Fruit fly (Drosophila melanogaster) whole organism, embryonic: ENCODE data around the gene CG5376.

Experiments
- Adf1 ChIP-seq: fragments of 200-800 bp; sonication (Bioruptor generic); IDR thresholded peaks from 2 replicates; pipeline ENCODE4 v1.3.6; 2022; ENCODE audit warnings: missing biosample characterization, missing genetic modification characterization
- Asciz ChIP-seq: fragments of 200-800 bp; sonication (Bioruptor generic); optimal IDR thresholded peaks from 2 replicates; lab custom pipeline; 2017; ENCODE audit warnings: missing biosample characterization, mild to moderate bottlenecking, missing genetic modification characterization, missing genetic modification reagents
- Awh ChIP-seq: fragments of 200-800 bp; sonication (Bioruptor generic); IDR thresholded peaks from 2 replicates; pipeline ENCODE4, ENCODE4 v1.3.6; 2022; ENCODE audit warnings: missing biosample characterization, missing genetic modification characterization
- B-H2 ChIP-seq: fragments of 200-800 bp; sonication (Bioruptor generic); optimal IDR thresholded peaks from 2 replicates; lab custom pipeline; 2018; ENCODE audit warnings: missing biosample characterization, mild to moderate bottlenecking, missing genetic modification characterization
- CG10565 ChIP-seq: fragments of 200-800 bp; sonication (Bioruptor generic); optimal IDR thresholded peaks from 3 replicates; lab custom pipeline; 2016; ENCODE audit warnings: missing biosample characterization, mild to moderate bottlenecking, missing genetic modification characterization
- CG11696 ChIP-seq: fragments of 200-800 bp; sonication (Bioruptor generic); IDR thresholded peaks from 2 replicates; pipeline ENCODE4 v1.3.6; 2022; ENCODE audit warnings: missing biosample characterization, missing genetic modification characterization
- CG1233 ChIP-seq: fragments of 200-800 bp; sonication (Bioruptor generic); optimal IDR thresholded peaks from 4 replicates; lab custom pipeline; 2018; ENCODE audit warnings: missing biosample characterization, mild to moderate bottlenecking, missing genetic modification characterization
- CG12769 ChIP-seq: fragments of 200-800 bp; sonication (Bioruptor generic); optimal IDR thresholded peaks from 2 replicates; lab custom pipeline; 2019; ENCODE audit warnings: missing biosample characterization, mild to moderate bottlenecking, missing genetic modification characterization, moderate library complexity
- CG14050 ChIP-seq: fragments of 200-800 bp; sonication (Bioruptor generic); IDR thresholded peaks from 3 replicates; pipeline ENCODE4 v1.3.6; 2022; ENCODE audit warnings: missing biosample characterization, missing genetic modification characterization
- CG14860 ChIP-seq: fragments of 200-800 bp; sonication (Bioruptor generic); IDR thresholded peaks from 3 replicates; pipeline ENCODE4 v1.3.6; 2022; ENCODE audit warnings: missing biosample characterization, missing genetic modification characterization; ENCODE audit not compliant: partially characterized antibody
- CG15696 ChIP-seq: fragments of 200-800 bp; sonication (Bioruptor generic); optimal IDR thresholded peaks from 2 replicates; lab custom pipeline; 2019; ENCODE audit warnings: missing biosample characterization, mild to moderate bottlenecking, missing genetic modification characterization, moderate library complexity
- CG17802 ChIP-seq: fragments of 200-800 bp; sonication (Bioruptor generic); optimal IDR thresholded peaks from 2 replicates; lab custom pipeline; 2018; ENCODE audit warnings: missing biosample characterization, mild to moderate bottlenecking, missing genetic modification characterization, moderate library complexity
- CG33557 ChIP-seq: fragments of 200-800 bp; sonication (Bioruptor generic); optimal IDR thresholded peaks from 2 replicates; lab custom pipeline; 2019; ENCODE audit warnings: missing biosample characterization, mild to moderate bottlenecking, missing genetic modification characterization, moderate library complexity
- CG3838 ChIP-seq: fragments of 200-800 bp; sonication (Bioruptor generic); optimal IDR thresholded peaks from 3 replicates; lab custom pipeline; 2016; ENCODE audit warnings: missing biosample characterization, missing genetic modification characterization
- CG42726 ChIP-seq: fragments of 200-800 bp; sonication (Bioruptor generic); IDR thresholded peaks from 2 replicates; pipeline ENCODE4 v1.3.6; 2022; ENCODE audit warnings: missing biosample characterization, missing genetic modification characterization; ENCODE audit not compliant: partially characterized antibody
- CG4328 ChIP-seq: fragments of 200-800 bp; sonication (Bioruptor generic); optimal IDR thresholded peaks from 3 replicates; lab custom pipeline; 2017; ENCODE audit warnings: missing biosample characterization, missing genetic modification reagents, missing genetic modification characterization
- CG7839 ChIP-seq: fragments of 200-800 bp; sonication (Bioruptor generic); optimal IDR thresholded peaks from 3 replicates; lab custom pipeline; 2018; ENCODE audit warnings: missing biosample characterization, mild to moderate bottlenecking, missing genetic modification characterization, moderate library complexity
- CG8765 ChIP-seq: fragments of 200-800 bp; sonication (Bioruptor generic); IDR thresholded peaks from 2 replicates; pipeline ENCODE4 v1.3.6; 2022; ENCODE audit warnings: missing biosample characterization, missing genetic modification characterization
- CG9727 ChIP-seq: fragments of 200-800 bp; sonication (Bioruptor generic); optimal IDR thresholded peaks from 3 replicates; lab custom pipeline; 2017; ENCODE audit warnings: missing biosample characterization, mild to moderate bottlenecking, missing genetic modification characterization
- CoRest ChIP-seq: fragments of 200-800 bp; sonication (Bioruptor generic); optimal IDR thresholded peaks from 3 replicates; lab custom pipeline; 2018; ENCODE audit warnings: missing biosample characterization, mild to moderate bottlenecking, missing genetic modification characterization, moderate library complexity
- D19A ChIP-seq: fragments of 200-800 bp; optimal IDR thresholded peaks from 3 replicates; lab custom pipeline; 2019; ENCODE audit warnings: missing biosample characterization, mild to moderate bottlenecking, missing genetic modification characterization, moderate library complexity
- Dad ChIP-seq: fragments of 200-800 bp; sonication (Bioruptor generic); optimal IDR thresholded peaks from 3 replicates; lab custom pipeline; 2016; ENCODE audit warnings: missing biosample characterization, missing genetic modification characterization
- Dfd ChIP-seq, 2 experiments: fragments of >200 bp; optimal IDR thresholded peaks; 2 replicates each; lab custom pipeline; 2017; ENCODE audit warnings: missing biosample characterization in 2 of 2, missing genetic modification characterization in 2 of 2
- GATAe ChIP-seq: fragments of 200-800 bp; sonication (Bioruptor generic); conservative IDR thresholded peaks from 2 replicates; pipeline ENCODE4 v1.3.6; 2022; ENCODE audit warnings: missing biosample characterization, missing genetic modification characterization
- Hr51 ChIP-seq, 2 experiments: fragments of 200-800 bp; sonication (Bioruptor generic); optimal IDR thresholded peaks; 2 replicates in 1 of 2; 3 replicates in 1 of 2; lab custom pipeline; 2016 to 2018; ENCODE audit warnings: missing biosample characterization in 2 of 2, missing genetic modification characterization in 2 of 2, mild to moderate bottlenecking in 1 of 2, moderate library complexity in 1 of 2
- Med ChIP-seq: fragments of 200-800 bp; sonication (Bioruptor generic); peaks from one replicate; lab custom pipeline; 2016; ENCODE audit warnings: missing biosample characterization, missing genetic modification characterization, mild to moderate bottlenecking, inconsistent platforms, moderate library complexity
- NFAT ChIP-seq: fragments of 200-800 bp; sonication (Bioruptor generic); IDR thresholded peaks from 2 replicates; pipeline ENCODE4 v1.3.6; 2022; ENCODE audit warnings: missing biosample characterization, missing genetic modification characterization
- Oli ChIP-seq: fragments of 200-800 bp; sonication (Bioruptor generic); optimal IDR thresholded peaks from 2 replicates; lab custom pipeline; 2018; ENCODE audit warnings: missing biosample characterization, mild to moderate bottlenecking, missing genetic modification characterization, moderate library complexity
- Ravus ChIP-seq: fragments of 200-800 bp; sonication (Bioruptor generic); IDR thresholded peaks from 2 replicates; pipeline ENCODE4 v1.3.6; 2022; ENCODE audit warnings: missing biosample characterization, missing genetic modification characterization
- Usf ChIP-seq: fragments of 200-800 bp; sonication (Bioruptor generic); optimal IDR thresholded peaks from 2 replicates; lab custom pipeline; 2017; ENCODE audit warnings: missing genotype, missing biosample characterization, missing genetic modification characterization
- Vsx1 ChIP-seq: fragments of 200-800 bp; sonication (Bioruptor generic); optimal IDR thresholded peaks from 2 replicates; lab custom pipeline; 2017; ENCODE audit warnings: missing biosample characterization, mild to moderate bottlenecking, missing genetic modification characterization, missing genetic modification reagents
- abd-A ChIP-seq: fragments of 200-800 bp; sonication (Bioruptor generic); optimal IDR thresholded peaks from 3 replicates; lab custom pipeline; 2019; ENCODE audit warnings: missing biosample characterization, mild to moderate bottlenecking, missing genetic modification characterization, moderate library complexity
- ci ChIP-seq: fragments of 200-800 bp; sonication (Bioruptor generic); IDR thresholded peaks from 3 replicates; pipeline ENCODE4 v1.3.6; 2022; ENCODE audit warnings: missing biosample characterization, missing genetic modification characterization
- corto ChIP-seq: fragments of 200-800 bp; sonication (Bioruptor generic); optimal IDR thresholded peaks from 2 replicates; lab custom pipeline; 2016; ENCODE audit warnings: missing biosample characterization, mild to moderate bottlenecking, missing genetic modification characterization, moderate library complexity
- cwo ChIP-seq: fragments of 200-800 bp; sonication (Bioruptor generic); optimal IDR thresholded peaks from 3 replicates; lab custom pipeline; 2017; ENCODE audit warnings: missing biosample characterization, missing genetic modification characterization, mild to moderate bottlenecking, moderate library complexity, missing genetic modification reagents
- dan ChIP-seq: fragments of 200-800 bp; sonication (Bioruptor generic); IDR thresholded peaks from 2 replicates; pipeline ENCODE4 v1.3.6; 2022; ENCODE audit warnings: missing biosample characterization, missing genetic modification characterization
- eve ChIP-seq, 2 experiments: fragments of >200 bp; optimal IDR thresholded peaks; 2 replicates each; lab custom pipeline; 2017; ENCODE audit warnings: missing biosample characterization in 2 of 2, missing genetic modification characterization in 2 of 2
- exex ChIP-seq: fragments of 200-800 bp; sonication (Bioruptor generic); optimal IDR thresholded peaks from 4 replicates; lab custom pipeline; 2018; ENCODE audit warnings: missing biosample characterization, mild to moderate bottlenecking, missing genetic modification characterization, moderate library complexity
- gro ChIP-seq: fragments of 200-800 bp; sonication (Bioruptor generic); optimal IDR thresholded peaks from 2 replicates; lab custom pipeline; 2016; ENCODE audit warnings: missing biosample characterization, missing genetic modification characterization
- hkb ChIP-seq, 2 experiments: fragments of 200-800 bp in 1 of 2; fragments of >200 bp in 1 of 2; sonication (Bioruptor generic) in 1 of 2; IDR thresholded peaks in 1 of 2; optimal IDR thresholded peaks in 1 of 2; 2 replicates each; pipeline versions ENCODE4 v1.3.6 to Lab custom; 2017 to 2022; ENCODE audit warnings: missing biosample characterization in 1 of 2, missing genetic modification characterization in 1 of 2
- nerfin-2 ChIP-seq: fragments of 200-800 bp; sonication (Bioruptor generic); IDR thresholded peaks from 2 replicates; pipeline ENCODE4 v1.3.6; 2022; ENCODE audit warnings: missing biosample characterization, missing genetic modification characterization; ENCODE audit not compliant: partially characterized antibody
- pzg ChIP-seq: fragments of 200-800 bp; sonication (Bioruptor generic); optimal IDR thresholded peaks from 3 replicates; lab custom pipeline; 2018; ENCODE audit warnings: missing biosample characterization, mild to moderate bottlenecking, missing genetic modification characterization, moderate library complexity
- ranshi ChIP-seq: fragments of 200-800 bp; sonication (Bioruptor generic); IDR thresholded peaks from 2 replicates; pipeline ENCODE4 v1.3.6; 2022; ENCODE audit warnings: missing biosample characterization, missing genetic modification characterization
- rib ChIP-seq: fragments of 200-800 bp; sonication (Bioruptor generic); IDR thresholded peaks from 2 replicates; pipeline ENCODE4 v1.3.6; 2022; ENCODE audit warnings: missing biosample characterization, missing genetic modification characterization
- row ChIP-seq: fragments of 200-800 bp; sonication (Bioruptor generic); IDR thresholded peaks from 3 replicates; pipeline ENCODE4 v1.3.6; 2022; ENCODE audit warnings: missing biosample characterization, missing genetic modification characterization
- sens ChIP-seq: fragments of 200-800 bp; sonication (Bioruptor generic); peaks from one replicate; lab custom pipeline; 2016; ENCODE audit warnings: missing biosample characterization, missing genetic modification characterization
- stc ChIP-seq: fragments of 200-800 bp; sonication (Bioruptor generic); IDR thresholded peaks from 2 replicates; pipeline ENCODE4 v1.3.6; 2022; ENCODE audit warnings: missing biosample characterization, missing genetic modification characterization
- tin ChIP-seq: fragments of 200-800 bp; sonication (Bioruptor generic); optimal IDR thresholded peaks from 3 replicates; lab custom pipeline; 2016; ENCODE audit warnings: missing biosample characterization, missing genetic modification characterization
- trem ChIP-seq: fragments of 200-800 bp; optimal IDR thresholded peaks from 3 replicates; lab custom pipeline; 2019; ENCODE audit warnings: missing biosample characterization, mild to moderate bottlenecking, missing genetic modification characterization, moderate library complexity
- vfl ChIP-seq: fragments of 200-800 bp; sonication (Bioruptor generic); optimal IDR thresholded peaks from 2 replicates; lab custom pipeline; 2016; ENCODE audit warnings: missing biosample characterization, missing genetic modification characterization

CG5376 gene

dm6 chr3R:22527192-22527591 lies 38.4 kb upstream of the CG5376 start (continued):
- TF ChIP-seq exex (tag; lab: Kevin White, UChicago) (peak; percentile 79), CG14860 (GFP tag; lab: Robert Waterston, UW) (no peak), CG15696 (tag; lab: Kevin White, UChicago) (no peak), Usf (GFP tag; lab: Kevin White, UChicago) (no peak), Adf1 (GFP tag; lab: Robert Waterston, UW) (peak; percentile 11; the same call in 1 of the 2 replicates), Med (GFP tag; lab: Kevin White, UChicago) (peak; percentile 73), rib (GFP tag; lab: Robert Waterston, UW) (peak; percentile 62; the same call in 1 of the 2 replicates), ci (0 out of 3 replicates have a peak, but pooled peaks have one; percentile 5), CG42726 (no peak), NFAT (GFP tag; lab: Robert Waterston, UW) (0 out of 2 replicates have a peak, but pooled peaks have one; percentile 7), abd-A (tag; lab: Kevin White, UChicago) (peak; percentile 25), stc (GFP tag; lab: Robert Waterston, UW) (no peak), sens (peak; percentile 41), D19A (tag; lab: Kevin White, UChicago) (no peak), CG12769 (tag; lab: Kevin White, UChicago) (no peak), Ravus (GFP tag; lab: Robert Waterston, UW) (no peak), vfl (GFP tag; lab: Kevin White, UChicago) (no peak), row (peak; percentile 7; the same call in 1 of the 3 replicates), cwo (GFP tag; lab: Kevin White, UChicago) (peak; percentile 51), hkb (optimal IDR thresholded peaks at IDR 0.05; lab: Kevin White, UChicago) (peak; percentile 13), hkb (GFP tag; IDR thresholded peaks at IDR 0.05; lab: Robert Waterston, UW) (no peak), corto (GFP tag; lab: Kevin White, UChicago) (peak; percentile 12), dan (no peak), GATAe (GFP tag; lab: Robert Waterston, UW) (peak; percentile 28; the same call in 1 of the 2 replicates), pzg (no peak), Vsx1 (GFP tag; lab: Kevin White, UChicago) (peak; percentile 38), CG33557 (no peak), CG1233 (GFP tag; lab: Kevin White, UChicago) (no peak), gro (GFP tag; lab: Kevin White, UChicago) (peak; percentile 83)

DNA sequence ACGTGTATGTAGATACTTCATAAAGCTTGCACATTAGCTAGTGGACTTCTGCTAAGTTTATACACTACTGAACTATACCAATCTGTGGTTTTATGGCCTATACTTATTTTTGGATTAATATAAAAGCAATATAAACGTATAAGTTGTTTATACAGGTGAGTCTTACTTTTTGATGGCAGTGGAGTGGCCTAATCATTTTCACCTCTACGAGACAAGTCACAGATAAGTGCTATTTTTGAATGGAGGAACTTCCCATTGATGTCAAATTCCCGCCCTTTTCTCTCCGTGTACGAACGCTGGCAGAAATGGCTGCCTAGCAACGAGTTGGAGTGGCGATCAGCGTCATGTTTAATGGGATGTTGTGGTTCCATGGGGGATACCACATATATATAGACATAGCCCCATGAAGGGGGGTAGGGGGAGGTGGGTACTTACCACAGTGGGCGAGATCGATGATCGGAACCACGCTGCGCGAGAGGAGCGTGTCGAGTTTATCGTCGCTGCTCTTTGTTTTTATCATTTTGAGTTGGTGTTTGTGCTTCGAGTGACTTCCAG lies 37.7 kb upstream of the CG5376 start:
- TF ChIP-seq CG14050 (GFP tag; lab: Robert Waterston, UW) (no peak), CG11696 (no peak), Oli (tag; lab: Kevin White, UChicago) (peak; percentile 14), CG4328 (peak; percentile 21), tin (GFP tag; lab: Kevin White, UChicago) (peak; percentile 16), Asciz (GFP tag; lab: Kevin White, UChicago) (peak; percentile 27), Dfd (GFP tag; optimal IDR thresholded peaks at IDR 0.05; lab: Kevin White, UChicago) (no peak), eve (GFP tag; optimal IDR thresholded peaks at IDR 0.05; lab: Kevin White, UChicago) (no peak), B-H2 (GFP tag; lab: Kevin White, UChicago) (no peak), CG17802 (tag; lab: Kevin White, UChicago) (peak; percentile 5), ranshi (peak; percentile 42; the same call in 1 of the 2 replicates), Awh (peak; percentile 17; the same call in 1 of the 2 replicates), CG3838 (GFP tag; lab: Kevin White, UChicago) (no peak), CG8765 (GFP tag; lab: Robert Waterston, UW) (0 out of 2 replicates have a peak, but pooled peaks have one; percentile 34), nerfin-2 (no peak), Hr51 (GFP tag; optimal IDR thresholded peaks at IDR 0.05; lab: Kevin White, UChicago) (peak in 1 of 2 experiments; percentile 22), trem (no peak), Dad (GFP tag; lab: Kevin White, UChicago) (no peak), CG9727 (GFP tag; lab: Kevin White, UChicago) (peak; percentile 67), CoRest (tag; lab: Kevin White, UChicago) (peak; percentile 19), CG10565 (GFP tag; lab: Kevin White, UChicago) (no peak), CG7839 (peak; percentile 38)
